Worm (Caenorhabditis elegans) whole organism, early embryonic: ENCODE results near the gene H37A05.2.

ENCODE experiments used
- aly-1 ChIP-seq: sonication (generic microtip); optimal IDR thresholded peaks from 2 replicates; lab custom pipeline; 2016; ENCODE audit warnings: missing genetic modification characterization, missing compliant biosample characterization
- ama-1 ChIP-seq: fragments of 150-350 bp; optimal IDR thresholded peaks from 2 replicates; lab custom pipeline; 2014
- ceh-13 ChIP-seq: fragments of 200-800 bp; sonication (Bioruptor generic); optimal IDR thresholded peaks from 2 replicates; lab custom pipeline; 2018; ENCODE audit warnings: mild to moderate bottlenecking, missing genetic modification characterization, missing compliant biosample characterization
- ceh-36 ChIP-seq: sonication (generic microtip); optimal IDR thresholded peaks from 2 replicates; lab custom pipeline; 2016; ENCODE audit warnings: missing genetic modification characterization, inconsistent platforms, missing compliant biosample characterization

DNA sequence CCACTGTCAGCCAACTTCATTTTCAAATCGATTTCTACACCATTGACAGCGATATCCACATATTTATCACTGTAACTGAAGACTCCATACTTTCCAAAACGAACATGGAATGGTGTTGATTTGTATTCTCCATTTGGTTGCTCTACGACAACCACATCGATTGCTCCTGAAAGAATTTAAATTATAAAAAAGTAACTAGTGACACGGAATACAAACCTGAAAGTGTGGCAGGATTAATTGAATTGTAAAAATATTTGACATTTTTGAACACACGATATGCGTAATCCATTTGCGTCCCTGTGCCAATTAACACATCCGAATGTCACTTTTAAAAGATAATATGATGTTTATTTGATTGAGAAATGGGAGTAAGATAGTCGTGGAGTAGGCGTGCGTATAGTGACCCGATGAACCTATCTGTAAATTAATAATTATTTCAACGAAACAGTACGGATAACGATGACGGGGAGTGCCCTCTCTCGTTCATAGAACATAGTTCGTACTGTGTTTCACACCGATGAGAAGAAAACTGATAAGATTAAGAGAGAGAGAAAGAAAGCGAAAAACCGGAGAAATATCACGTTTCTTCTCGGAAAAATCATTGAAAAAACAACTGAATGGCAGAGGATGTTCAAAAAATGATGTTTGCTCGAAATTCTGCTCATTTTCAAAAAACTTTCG lies 19.8 kb upstream of the H37A05.2 start, which contains the start of gene lpin-1:
- TF ChIP-seq ceh-36 (tag; lab: Kevin White, UChicago), result no peak
- TF ChIP-seq aly-1 (tag; lab: Kevin White, UChicago), result no peak
- no peak for TF ChIP-seq ceh-13 (GFP tag; lab: Kevin White, UChicago)
- no peak for TF ChIP-seq ama-1
